Worm (Caenorhabditis elegans) whole organism, L4 larva: ENCODE measurements around the gene fbxa-120.

Experiments used
- F49E8.2 ChIP-seq: sonication (generic microtip); optimal IDR thresholded peaks from 2 replicates; lab custom pipeline; 2016; ENCODE audit warnings: missing compliant biosample characterization, mild to moderate bottlenecking, missing genetic modification characterization, borderline replicate concordance
- ZK337.2 ChIP-seq: fragments of 200-800 bp; sonication (Bioruptor generic); IDR thresholded peaks from 2 replicates; pipeline ENCODE4 v1.3.6; 2022; ENCODE audit warnings: missing genetic modification reagents, missing genetic modification characterization, missing compliant biosample characterization
- attf-4 ChIP-seq: sonication (generic microtip); optimal IDR thresholded peaks from 3 replicates; lab custom pipeline; 2017; ENCODE audit warnings: missing biosample characterization, missing genetic modification characterization
- ceh-82 ChIP-seq: sonication (generic microtip); optimal IDR thresholded peaks from 2 replicates; lab custom pipeline; 2017; ENCODE audit warnings: missing biosample characterization, missing genetic modification characterization
- dpl-1 ChIP-seq: fragments of 150-350 bp; optimal IDR thresholded peaks from 2 replicates; lab custom pipeline; 2014; ENCODE audit warnings: missing biosample characterization, missing genetic modification reagents, missing genetic modification characterization
- duxl-1 ChIP-seq: sonication (generic microtip); optimal IDR thresholded peaks from 2 replicates; lab custom pipeline; 2016; ENCODE audit warnings: mild to moderate bottlenecking, missing genetic modification characterization, moderate library complexity, missing compliant biosample characterization; ENCODE audit not compliant: poor library complexity
- lin-39 ChIP-seq: fragments of 150-350 bp; optimal IDR thresholded peaks from 2 replicates; lab custom pipeline; 2014; ENCODE audit warnings: missing biosample characterization, missing genetic modification reagents, missing genetic modification characterization
- nhr-25 ChIP-seq: sonication (generic microtip); optimal IDR thresholded peaks from 2 replicates; lab custom pipeline; 2017; ENCODE audit warnings: missing genetic modification characterization, mild to moderate bottlenecking, missing compliant biosample characterization, antibody characterized with exemption, moderate library complexity, borderline replicate concordance; ENCODE audit not compliant: insufficient read depth
- nhr-76 ChIP-seq: fragments of 150-350 bp; optimal IDR thresholded peaks from 2 replicates; lab custom pipeline; 2014; ENCODE audit warnings: missing biosample characterization, missing genetic modification characterization
- snpc-4 ChIP-seq: fragments of 150-350 bp; optimal IDR thresholded peaks from 2 replicates; lab custom pipeline; 2014; ENCODE audit warnings: missing biosample characterization, missing genetic modification characterization
- unc-62 ChIP-seq, 3 experiments: fragments of 150-350 bp in 1 of 3; sonication (generic microtip); optimal IDR thresholded peaks in 2 of 3; peaks in 1 of 3; 1 replicate in 1 of 3; 2 replicates in 2 of 3; lab custom pipeline; 2014 to 2017; ENCODE audit warnings: missing biosample characterization in 3 of 3, missing genetic modification characterization in 3 of 3, missing genetic modification reagents in 3 of 3, missing genotype in 1 of 3

- no peak for TF ChIP-seq ZK337.2 (GFP tag; lab: Robert Waterston, UW)
- no peak for TF ChIP-seq F49E8.2 (tag; lab: Kevin White, UChicago)
- no peak for TF ChIP-seq attf-4 (tag; lab: Kevin White, UChicago)
- TF ChIP-seq dpl-1 (GFP tag; lab: Kevin White, UChicago), result no peak
- no peak for TF ChIP-seq unc-62 (GFP tag; optimal IDR thresholded peaks at IDR 0.05 in 1 of 2; lab: Kevin White, UChicago)
- no peak for TF ChIP-seq unc-62 (tag; optimal IDR thresholded peaks at IDR 0.05; lab: Kevin White, UChicago)
- no peak for TF ChIP-seq duxl-1 (tag; lab: Kevin White, UChicago)
- no peak for TF ChIP-seq lin-39 (tag; lab: Kevin White, UChicago)
- no peak for TF ChIP-seq nhr-76 (tag; lab: Kevin White, UChicago)
- no peak for TF ChIP-seq ceh-82 (tag; lab: Kevin White, UChicago)
- no peak for TF ChIP-seq nhr-25 (tag; lab: Kevin White, UChicago)
- no peak for TF ChIP-seq snpc-4 (tag; lab: Kevin White, UChicago)
Measured at ce11 chrX:17336354-17336753, 33.8 kb downstream of the fbxa-120 start, which contains the start of gene C53C11.2.
